Fruit fly (Drosophila melanogaster) whole organism, embryonic: ENCODE data around the gene brm.

Source experiments
- CG30403 ChIP-seq: fragments of 200-800 bp; sonication (Bioruptor generic); optimal IDR thresholded peaks from 3 replicates; lab custom pipeline; 2016; ENCODE audit warnings: missing biosample characterization, missing genetic modification characterization
- CG3847 ChIP-seq: fragments of 200-800 bp; sonication (Bioruptor generic); IDR thresholded peaks from 2 replicates; pipeline ENCODE4 v1.3.6; 2022; ENCODE audit warnings: missing biosample characterization, missing genetic modification characterization
- CG42726 ChIP-seq: fragments of 200-800 bp; sonication (Bioruptor generic); IDR thresholded peaks from 2 replicates; pipeline ENCODE4 v1.3.6; 2022; ENCODE audit warnings: missing biosample characterization, missing genetic modification characterization; ENCODE audit not compliant: partially characterized antibody
- Eip74EF ChIP-seq, 2 experiments: fragments of 200-800 bp in 1 of 2; fragments of >200 bp in 1 of 2; sonication (Bioruptor generic) in 1 of 2; optimal IDR thresholded peaks; 2 replicates each; lab custom pipeline; 2017 to 2019; ENCODE audit warnings: missing biosample characterization in 2 of 2, missing genetic modification characterization in 2 of 2, mild to moderate bottlenecking in 1 of 2, moderate library complexity in 1 of 2
- H15 ChIP-seq: fragments of 200-800 bp; sonication (Bioruptor generic); IDR thresholded peaks from 3 replicates; pipeline ENCODE4 v1.3.6; 2022; ENCODE audit warnings: missing biosample characterization, missing genetic modification characterization
- H2.0 ChIP-seq: fragments of 200-800 bp; sonication (Bioruptor generic); IDR thresholded peaks from 2 replicates; pipeline ENCODE4 v1.3.6; 2022; ENCODE audit warnings: missing biosample characterization, missing genetic modification characterization
- Ptx1 ChIP-seq: fragments of 200-800 bp; sonication (Bioruptor generic); IDR thresholded peaks from 2 replicates; pipeline ENCODE4 v1.3.6; 2022; ENCODE audit warnings: missing biosample characterization, missing genetic modification characterization

- no peak for TF ChIP-seq H2.0
- no peak for TF ChIP-seq Eip74EF (GFP tag; optimal IDR thresholded peaks at IDR 0.05; lab: Kevin White, UChicago)
- TF ChIP-seq Ptx1 (GFP tag; lab: Robert Waterston, UW) = no peak
- TF ChIP-seq H15 (GFP tag; lab: Robert Waterston, UW) = no peak
- TF ChIP-seq CG30403 = no peak
- no peak for TF ChIP-seq CG3847
- TF ChIP-seq CG42726 (GFP tag; lab: Robert Waterston, UW) = no peak
Observed at dm6 chr3L:16017528-16018250, 35.0 kb upstream of the brm start.
